Fruit fly (Drosophila melanogaster) whole organism, embryonic: ENCODE data around the gene CG31104.

ENCODE experiments used
- CG10654 ChIP-seq: fragments of 200-800 bp; sonication (Bioruptor generic); optimal IDR thresholded peaks from 2 replicates; lab custom pipeline; 2016; ENCODE audit warnings: missing biosample characterization, missing genetic modification characterization
- CG12071 ChIP-seq: fragments of 200-800 bp; sonication (Bioruptor generic); optimal IDR thresholded peaks from 3 replicates; lab custom pipeline; 2018; ENCODE audit warnings: missing biosample characterization, mild to moderate bottlenecking, missing genetic modification characterization
- CG12769 ChIP-seq: fragments of 200-800 bp; sonication (Bioruptor generic); optimal IDR thresholded peaks from 2 replicates; lab custom pipeline; 2019; ENCODE audit warnings: missing biosample characterization, mild to moderate bottlenecking, missing genetic modification characterization, moderate library complexity
- CG13287 ChIP-seq: fragments of 200-800 bp; sonication (Bioruptor generic); IDR thresholded peaks from 2 replicates; pipeline ENCODE4 v1.3.6; 2022; ENCODE audit warnings: missing biosample characterization, missing genetic modification characterization; ENCODE audit not compliant: partially characterized antibody
- CG13296 ChIP-seq: fragments of 200-800 bp; sonication (Bioruptor generic); optimal IDR thresholded peaks from 3 replicates; lab custom pipeline; 2018; ENCODE audit warnings: missing biosample characterization, mild to moderate bottlenecking, missing genetic modification characterization
- CG15479 ChIP-seq: fragments of 200-800 bp; sonication (Bioruptor generic); optimal IDR thresholded peaks from 3 replicates; lab custom pipeline; 2019; ENCODE audit warnings: missing biosample characterization, mild to moderate bottlenecking, missing genetic modification characterization, moderate library complexity
- CG15514 ChIP-seq: fragments of 200-800 bp; sonication (Bioruptor generic); optimal IDR thresholded peaks from 3 replicates; lab custom pipeline; 2017; ENCODE audit warnings: missing biosample characterization, missing genetic modification characterization, mild to moderate bottlenecking, moderate library complexity, missing genetic modification reagents
- CG17186 ChIP-seq: fragments of 200-800 bp; sonication (Bioruptor generic); optimal IDR thresholded peaks from 3 replicates; lab custom pipeline; 2017; ENCODE audit warnings: missing biosample characterization, missing genetic modification reagents, missing genetic modification characterization
- CG2199 ChIP-seq: fragments of 200-800 bp; sonication (Bioruptor generic); IDR thresholded peaks from 3 replicates; pipeline ENCODE4 v1.3.6; 2022; ENCODE audit warnings: missing biosample characterization, missing genetic modification characterization
- CG3281 ChIP-seq: fragments of 200-800 bp; sonication (Bioruptor generic); optimal IDR thresholded peaks from 3 replicates; lab custom pipeline; 2017; ENCODE audit warnings: missing biosample characterization, mild to moderate bottlenecking, missing genetic modification characterization
- CG34376 ChIP-seq: fragments of 200-800 bp; sonication (Bioruptor generic); optimal IDR thresholded peaks from 2 replicates; lab custom pipeline; 2018; ENCODE audit warnings: missing biosample characterization, mild to moderate bottlenecking, missing genetic modification characterization
- CG4282 ChIP-seq: fragments of 200-800 bp; sonication (Bioruptor generic); optimal IDR thresholded peaks from 2 replicates; lab custom pipeline; 2016; ENCODE audit warnings: missing biosample characterization, missing genetic modification characterization
- CG4424 ChIP-seq: fragments of 200-800 bp; sonication (Bioruptor generic); optimal IDR thresholded peaks from 3 replicates; lab custom pipeline; 2016; ENCODE audit warnings: missing biosample characterization, missing genetic modification characterization
- CG7271 ChIP-seq: fragments of 200-800 bp; sonication (Bioruptor generic); optimal IDR thresholded peaks from 2 replicates; lab custom pipeline; 2018; ENCODE audit warnings: missing biosample characterization, mild to moderate bottlenecking, missing genetic modification characterization, moderate library complexity
- CG9817 ChIP-seq: fragments of 200-800 bp; sonication (Bioruptor generic); optimal IDR thresholded peaks from 2 replicates; lab custom pipeline; 2018; ENCODE audit warnings: missing biosample characterization, mild to moderate bottlenecking, missing genetic modification characterization, moderate library complexity
- CTCF ChIP-seq: fragments of 200-800 bp; sonication (Bioruptor generic); optimal IDR thresholded peaks from 2 replicates; lab custom pipeline; 2017; ENCODE audit warnings: missing biosample characterization, mild to moderate bottlenecking, missing genetic modification characterization, moderate library complexity
- Dip2 ChIP-seq: fragments of 200-800 bp; sonication (Bioruptor generic); IDR thresholded peaks from 2 replicates; pipeline ENCODE4 v1.3.6; 2022; ENCODE audit warnings: missing biosample characterization, missing genetic modification characterization
- Dp ChIP-seq: fragments of 200-800 bp; sonication (Bioruptor generic); optimal IDR thresholded peaks from 2 replicates; lab custom pipeline; 2018; ENCODE audit warnings: missing biosample characterization, mild to moderate bottlenecking, missing genetic modification characterization, moderate library complexity
- E2f2 ChIP-seq: fragments of 200-800 bp; sonication (Bioruptor generic); IDR thresholded peaks from 2 replicates; pipeline ENCODE4 v1.3.6; 2022; ENCODE audit warnings: missing biosample characterization, missing genetic modification characterization
- Ets97D ChIP-seq: fragments of 200-800 bp; sonication (Bioruptor generic); optimal IDR thresholded peaks from 3 replicates; lab custom pipeline; 2016; ENCODE audit warnings: missing biosample characterization, missing genetic modification characterization
- GATAe ChIP-seq: fragments of 200-800 bp; sonication (Bioruptor generic); conservative IDR thresholded peaks from 2 replicates; pipeline ENCODE4 v1.3.6; 2022; ENCODE audit warnings: missing biosample characterization, missing genetic modification characterization
- Gsc ChIP-seq: fragments of 200-800 bp; sonication (Bioruptor generic); IDR thresholded peaks from 2 replicates; pipeline ENCODE4 v1.3.6; 2022; ENCODE audit warnings: missing biosample characterization, missing genetic modification characterization
- Med ChIP-seq: fragments of 200-800 bp; sonication (Bioruptor generic); peaks from one replicate; lab custom pipeline; 2016; ENCODE audit warnings: missing biosample characterization, missing genetic modification characterization, mild to moderate bottlenecking, inconsistent platforms, moderate library complexity
- Meics ChIP-seq: fragments of 200-800 bp; sonication (Bioruptor generic); optimal IDR thresholded peaks from 2 replicates; lab custom pipeline; 2017; ENCODE audit warnings: missing biosample characterization, mild to moderate bottlenecking, missing genetic modification characterization
- NC2α ChIP-seq: fragments of 200-800 bp; sonication (Bioruptor generic); optimal IDR thresholded peaks from 2 replicates; lab custom pipeline; 2016; ENCODE audit warnings: missing biosample characterization, missing genetic modification characterization
- Nf-YC ChIP-seq: fragments of 200-800 bp; optimal IDR thresholded peaks from 3 replicates; lab custom pipeline; 2019; ENCODE audit warnings: missing biosample characterization, mild to moderate bottlenecking, missing genetic modification characterization, moderate library complexity
- Vsx1 ChIP-seq: fragments of 200-800 bp; sonication (Bioruptor generic); optimal IDR thresholded peaks from 2 replicates; lab custom pipeline; 2017; ENCODE audit warnings: missing biosample characterization, mild to moderate bottlenecking, missing genetic modification characterization, missing genetic modification reagents
- amos ChIP-seq: fragments of 200-800 bp; sonication (Bioruptor generic); IDR thresholded peaks from 2 replicates; pipeline ENCODE4 v1.3.6; 2022; ENCODE audit warnings: missing biosample characterization, missing genetic modification characterization; ENCODE audit not compliant: partially characterized antibody
- bcd ChIP-seq: fragments of 200-800 bp; sonication (Bioruptor generic); optimal IDR thresholded peaks from 2 replicates; lab custom pipeline; 2017; ENCODE audit warnings: missing biosample characterization, mild to moderate bottlenecking, missing genetic modification characterization
- cg ChIP-seq: fragments of 200-800 bp; sonication (Bioruptor generic); optimal IDR thresholded peaks from 3 replicates; lab custom pipeline; 2019; ENCODE audit warnings: missing biosample characterization, mild to moderate bottlenecking, missing genetic modification characterization, moderate library complexity
- corto ChIP-seq: fragments of 200-800 bp; sonication (Bioruptor generic); optimal IDR thresholded peaks from 2 replicates; lab custom pipeline; 2016; ENCODE audit warnings: missing biosample characterization, mild to moderate bottlenecking, missing genetic modification characterization, moderate library complexity
- exex ChIP-seq: fragments of 200-800 bp; sonication (Bioruptor generic); optimal IDR thresholded peaks from 4 replicates; lab custom pipeline; 2018; ENCODE audit warnings: missing biosample characterization, mild to moderate bottlenecking, missing genetic modification characterization, moderate library complexity
- fru ChIP-seq: fragments of >200 bp; optimal IDR thresholded peaks from 2 replicates; lab custom pipeline; 2017
- grn ChIP-seq: fragments of 200-800 bp; sonication (Bioruptor generic); optimal IDR thresholded peaks from 3 replicates; lab custom pipeline; 2017; ENCODE audit warnings: missing biosample characterization, missing genetic modification characterization
- hkb ChIP-seq, 2 experiments: fragments of 200-800 bp in 1 of 2; fragments of >200 bp in 1 of 2; sonication (Bioruptor generic) in 1 of 2; IDR thresholded peaks in 1 of 2; optimal IDR thresholded peaks in 1 of 2; 2 replicates each; pipeline versions ENCODE4 v1.3.6 to Lab custom; 2017 to 2022; ENCODE audit warnings: missing biosample characterization in 1 of 2, missing genetic modification characterization in 1 of 2
- lab ChIP-seq: fragments of 200-800 bp; sonication (Bioruptor generic); optimal IDR thresholded peaks from 3 replicates; lab custom pipeline; 2017; ENCODE audit warnings: missing biosample characterization, missing genetic modification characterization, mild to moderate bottlenecking, moderate library complexity, missing genetic modification reagents
- lola ChIP-seq, 3 experiments: fragments of >200 bp in 2 of 3; fragments of 200-800 bp in 1 of 3; sonication (Bioruptor generic) in 1 of 3; optimal IDR thresholded peaks; 2 replicates each; lab custom pipeline; 2017 to 2019; ENCODE audit warnings: missing biosample characterization in 3 of 3, missing genetic modification characterization in 3 of 3, mild to moderate bottlenecking in 1 of 3, moderate library complexity in 1 of 3
- lov ChIP-seq, 2 experiments: fragments of 200-800 bp in 1 of 2; fragments of >200 bp in 1 of 2; sonication (Bioruptor generic) in 1 of 2; IDR thresholded peaks in 1 of 2; optimal IDR thresholded peaks in 1 of 2; 2 replicates in 1 of 2; 3 replicates in 1 of 2; pipeline versions ENCODE4 v1.3.6 to Lab custom; 2017 to 2022; ENCODE audit warnings: missing biosample characterization in 1 of 2, missing genetic modification characterization in 1 of 2
- mirr ChIP-seq: fragments of 200-800 bp; sonication (Bioruptor generic); optimal IDR thresholded peaks from 3 replicates; lab custom pipeline; 2018; ENCODE audit warnings: missing biosample characterization, mild to moderate bottlenecking, missing genetic modification characterization
- phol ChIP-seq: fragments of 200-800 bp; sonication (Bioruptor generic); optimal IDR thresholded peaks from 3 replicates; lab custom pipeline; 2018; ENCODE audit warnings: missing biosample characterization, mild to moderate bottlenecking, missing genetic modification characterization, moderate library complexity
- psq ChIP-seq: fragments of 200-800 bp; sonication (Bioruptor generic); optimal IDR thresholded peaks from 2 replicates; lab custom pipeline; 2017; ENCODE audit warnings: missing biosample characterization, missing genetic modification characterization
- salm ChIP-seq: fragments of 200-800 bp; sonication (Bioruptor generic); optimal IDR thresholded peaks from 2 replicates; lab custom pipeline; 2018; ENCODE audit warnings: missing biosample characterization, mild to moderate bottlenecking, missing genetic modification characterization
- sd ChIP-seq: fragments of 200-800 bp; sonication (Bioruptor generic); optimal IDR thresholded peaks from 3 replicates; lab custom pipeline; 2018; ENCODE audit warnings: missing biosample characterization, mild to moderate bottlenecking, missing genetic modification characterization, moderate library complexity
- sug ChIP-seq: fragments of 200-800 bp; optimal IDR thresholded peaks from 2 replicates; lab custom pipeline; 2019; ENCODE audit warnings: missing biosample characterization, mild to moderate bottlenecking, missing genetic modification characterization, moderate library complexity
- zfh2 ChIP-seq: fragments of 200-800 bp; sonication (Bioruptor generic); optimal IDR thresholded peaks from 2 replicates; lab custom pipeline; 2016; ENCODE audit warnings: missing biosample characterization, missing genetic modification characterization

CG31104 gene

dm6 chr3R:25308228-25308627 lies 23.0 kb downstream of the CG31104 start, which contains the start of gene CG10550 (continued):
- TF ChIP-seq CG13287 (GFP tag; lab: Robert Waterston, UW) (peak; percentile 20; the same call in 1 of the 2 replicates), exex (tag; lab: Kevin White, UChicago) (peak; percentile 41), cg (GFP tag; lab: Kevin White, UChicago) (peak; percentile 61), NC2α (no peak), lola (GFP tag; optimal IDR thresholded peaks at IDR 0.05; lab: Kevin White, UChicago) (no peak), CG2199 (peak; percentile 40; the same call in 1 of the 3 replicates)
- TF ChIP-seq, all 482 proteins: peak for 15

DNA sequence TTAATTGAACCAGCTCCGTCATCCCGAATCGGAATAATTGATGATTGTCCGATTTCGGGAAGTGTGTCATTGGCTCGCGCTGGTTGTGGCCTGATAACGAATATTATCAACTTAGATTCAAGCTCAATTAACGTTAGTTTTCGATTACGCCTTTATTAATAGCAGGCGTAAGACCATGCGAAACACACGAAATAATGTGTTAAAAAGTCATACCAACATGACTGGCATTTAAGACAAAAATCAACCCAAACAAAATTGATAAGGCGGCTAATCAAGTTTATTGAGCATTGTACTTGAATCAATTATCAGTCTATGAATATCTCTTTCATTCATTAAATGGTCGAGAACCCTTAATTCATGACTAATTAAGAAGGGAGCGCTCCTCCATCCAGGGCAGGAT lies 23.9 kb downstream of the CG31104 start:
- TF ChIP-seq Gsc = no peak
- TF ChIP-seq grn (GFP tag; lab: Kevin White, UChicago) = peak; percentile 38
- no peak for TF ChIP-seq Nf-YC (tag; lab: Kevin White, UChicago)
- 0 out of 2 replicates have a peak, but pooled peaks have one; percentile 21 for TF ChIP-seq GATAe (GFP tag; lab: Robert Waterston, UW)
- TF ChIP-seq exex (tag; lab: Kevin White, UChicago) = peak; percentile 97
- peak; percentile 53 for TF ChIP-seq lab (GFP tag; lab: Kevin White, UChicago)
- no peak for TF ChIP-seq NC2α
- TF ChIP-seq CG9817 (tag; lab: Kevin White, UChicago) = no peak
- no peak for TF ChIP-seq CG10654
- TF ChIP-seq CG12769 (tag; lab: Kevin White, UChicago) = peak; percentile 19
- TF ChIP-seq CG34376 (GFP tag; lab: Kevin White, UChicago) = peak; percentile 7
- TF ChIP-seq sd (tag; lab: Kevin White, UChicago) = peak; percentile 3
- peak; percentile 64 for TF ChIP-seq mirr (GFP tag; lab: Kevin White, UChicago)
- no peak for TF ChIP-seq CG4282
- no peak for TF ChIP-seq psq (GFP tag; lab: Kevin White, UChicago)
- no peak for TF ChIP-seq zfh2 (GFP tag; lab: Kevin White, UChicago)
- peak; percentile 69 for TF ChIP-seq sug (tag; lab: Kevin White, UChicago)
- TF ChIP-seq Vsx1 (GFP tag; lab: Kevin White, UChicago) = peak; percentile 33

- TF ChIP-seq corto (GFP tag; lab: Kevin White, UChicago) (no peak), Gsc (no peak), fru (lab: Kevin White, UChicago) (no peak)
Measured at dm6 chr3R:25310843-25311242, 25.6 kb downstream of the CG31104 start, which contains the start of gene CG31099. TSS of gene CG31099 (minus strand) at chr3R:25310943.

DNA sequence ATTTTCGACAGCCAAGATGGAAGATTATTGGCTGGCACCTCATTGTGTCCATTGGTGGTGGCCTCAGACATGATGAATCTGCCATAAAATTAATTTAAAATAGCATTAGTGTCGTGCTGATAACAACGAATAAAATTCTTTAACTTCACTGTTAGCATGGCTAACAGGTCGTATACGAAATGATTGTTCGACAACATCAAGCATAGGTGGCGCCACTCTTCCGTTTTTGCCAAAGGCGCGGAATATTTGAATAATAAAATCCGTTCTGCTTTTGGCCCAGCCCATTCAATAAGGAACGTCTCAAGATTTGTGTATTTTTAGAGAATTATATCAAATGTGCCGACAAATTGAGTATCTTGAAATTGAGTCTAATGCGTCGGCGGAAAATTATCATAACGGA lies 27.3 kb downstream of the CG31104 start:
- peak; percentile 23 for TF ChIP-seq CG13296 (GFP tag; lab: Kevin White, UChicago)
- peak; percentile 27 for TF ChIP-seq Meics
- peak; percentile 70 for TF ChIP-seq Med (GFP tag; lab: Kevin White, UChicago)
- TF ChIP-seq phol (tag; lab: Kevin White, UChicago) = no peak
- TF ChIP-seq CG3281 = peak; percentile 11
- TF ChIP-seq CG17186 (GFP tag; lab: Kevin White, UChicago) = no peak
- TF ChIP-seq E2f2 (GFP tag; lab: Robert Waterston, UW) = peak; percentile 63
- no peak for TF ChIP-seq CG7271 (tag; lab: Kevin White, UChicago)
- no peak for TF ChIP-seq amos (GFP tag; lab: Robert Waterston, UW)
- peak; percentile 84 for TF ChIP-seq Dip2 (GFP tag; lab: Robert Waterston, UW)
- TF ChIP-seq Dp (GFP tag; lab: Kevin White, UChicago) = peak; percentile 45
- peak; percentile 89 for TF ChIP-seq CTCF (GFP tag; lab: Kevin White, UChicago)
- TF ChIP-seq mirr (GFP tag; lab: Kevin White, UChicago) = peak; percentile 49
- TF ChIP-seq hkb (optimal IDR thresholded peaks at IDR 0.05; lab: Kevin White, UChicago) = no peak
- no peak for TF ChIP-seq hkb (GFP tag; IDR thresholded peaks at IDR 0.05; lab: Robert Waterston, UW)
- no peak for TF ChIP-seq CG4424 (GFP tag; lab: Kevin White, UChicago)
- TF ChIP-seq CG15479 (GFP tag; lab: Kevin White, UChicago) = no peak
- TF ChIP-seq CG15514 = peak; percentile 29
- TF ChIP-seq lov (optimal IDR thresholded peaks at IDR 0.05; lab: Kevin White, UChicago) = no peak
- TF ChIP-seq lov (GFP tag; IDR thresholded peaks at IDR 0.05; lab: Robert Waterston, UW) = no peak
- peak; percentile 22 for TF ChIP-seq Ets97D (GFP tag; lab: Kevin White, UChicago)
- peak; percentile 3 for TF ChIP-seq bcd
- TF ChIP-seq CG12071 (GFP tag; lab: Kevin White, UChicago) = no peak
- TF ChIP-seq salm (tag; lab: Kevin White, UChicago) = no peak
